Worm (Caenorhabditis elegans) whole organism, L1 larva: Measurements from ENCODE around the gene K03A11.1.
A peak's percentile ranks its signal among the peaks of the same experiment; 100 is the strongest.

Experiments used
- C04F5.9 ChIP-seq: sonication (generic microtip); optimal IDR thresholded peaks from 2 replicates; lab custom pipeline; 2016; ENCODE audit warnings: missing genetic modification characterization, missing compliant biosample characterization
- C16A3.4 ChIP-seq: fragments of 150-350 bp; optimal IDR thresholded peaks from 2 replicates; lab custom pipeline; 2014; ENCODE audit warnings: missing biosample characterization, missing genetic modification characterization
- aha-1 ChIP-seq: fragments of 150-350 bp; optimal IDR thresholded peaks from 2 replicates; lab custom pipeline; 2014; ENCODE audit warnings: missing biosample characterization, missing genetic modification characterization
- aly-2 ChIP-seq: fragments of 150-350 bp; optimal IDR thresholded peaks from 2 replicates; lab custom pipeline; 2014; ENCODE audit warnings: missing biosample characterization, missing genetic modification characterization
- ama-1 ChIP-seq: fragments of 150-350 bp; optimal IDR thresholded peaks from 2 replicates; lab custom pipeline; 2014
- blmp-1 ChIP-seq: fragments of 150-350 bp; optimal IDR thresholded peaks from 2 replicates; lab custom pipeline; 2014; ENCODE audit warnings: missing biosample characterization, missing genetic modification characterization
- ceh-82 ChIP-seq, 3 experiments: fragments of 150-350 bp in 1 of 3; sonication (generic microtip) in 2 of 3; optimal IDR thresholded peaks; 2 replicates each; lab custom pipeline; 2014 to 2017; ENCODE audit warnings: missing biosample characterization in 3 of 3, missing genetic modification characterization in 3 of 3
- ceh-88 ChIP-seq: fragments of 200-800 bp; sonication (Bioruptor generic); IDR thresholded peaks from 2 replicates; pipeline ENCODE4 v1.3.6; 2022; ENCODE audit warnings: missing genetic modification characterization, missing compliant biosample characterization
- ceh-90 ChIP-seq: sonication (generic microtip); optimal IDR thresholded peaks from 2 replicates; lab custom pipeline; 2016; ENCODE audit warnings: missing genetic modification characterization, missing compliant biosample characterization
- ces-1 ChIP-seq: fragments of 150-350 bp; optimal IDR thresholded peaks from 2 replicates; lab custom pipeline; 2014; ENCODE audit warnings: missing biosample characterization, missing genetic modification reagents, missing genetic modification characterization
- dsc-1 ChIP-seq: sonication (generic microtip); optimal IDR thresholded peaks from 2 replicates; lab custom pipeline; 2016; ENCODE audit warnings: mild to moderate bottlenecking, missing genetic modification characterization, missing compliant biosample characterization
- egl-27 ChIP-seq, 2 experiments: fragments of 150-350 bp in 1 of 2; sonication (generic microtip); optimal IDR thresholded peaks; 3 replicates each; lab custom pipeline; 2017 to 2018; ENCODE audit warnings: missing biosample characterization in 2 of 2, missing genetic modification characterization in 2 of 2, missing genetic modification reagents in 2 of 2
- elt-3 ChIP-seq, 6 experiments: fragments of 150-350 bp in 1 of 6; sonication (generic microtip); optimal IDR thresholded peaks; 2 replicates each; lab custom pipeline; 2017 to 2018; ENCODE audit warnings: missing biosample characterization in 6 of 6, missing genetic modification characterization in 6 of 6, inconsistent platforms in 1 of 6
- fkh-4 ChIP-seq: sonication (generic microtip); optimal IDR thresholded peaks from 2 replicates; lab custom pipeline; 2016; ENCODE audit warnings: missing compliant biosample characterization, missing genetic modification characterization, borderline replicate concordance
- grh-1 ChIP-seq: fragments of 200-800 bp; sonication (Bioruptor generic); IDR thresholded peaks from 2 replicates; pipeline ENCODE4 v1.3.6; 2022; ENCODE audit warnings: missing genetic modification reagents, missing genetic modification characterization, missing compliant biosample characterization
- hlh-4 ChIP-seq: sonication (generic microtip); optimal IDR thresholded peaks from 2 replicates; lab custom pipeline; 2016; ENCODE audit warnings: mild to moderate bottlenecking, missing genetic modification characterization, missing compliant biosample characterization
- jun-1 ChIP-seq: fragments of 150-350 bp; optimal IDR thresholded peaks from 2 replicates; lab custom pipeline; 2014; ENCODE audit warnings: missing biosample characterization, missing genetic modification reagents, missing genetic modification characterization
- lin-13 ChIP-seq: fragments of 150-350 bp; optimal IDR thresholded peaks from 2 replicates; lab custom pipeline; 2014; ENCODE audit warnings: missing biosample characterization, missing genetic modification reagents, missing genetic modification characterization
- lin-14 ChIP-seq: fragments of 200-800 bp; sonication (Bioruptor generic); optimal IDR thresholded peaks from 2 replicates; lab custom pipeline; 2018; ENCODE audit warnings: mild to moderate bottlenecking, missing genetic modification characterization, moderate library complexity, missing compliant biosample characterization
- lin-15B ChIP-seq: fragments of 150-350 bp; sonication (generic microtip); optimal IDR thresholded peaks from 3 replicates; lab custom pipeline; 2014; ENCODE audit warnings: missing biosample characterization, missing genetic modification characterization
- lin-35 ChIP-seq, 2 experiments: fragments of 150-350 bp; optimal IDR thresholded peaks; 2 replicates each; lab custom pipeline; 2014; ENCODE audit warnings: missing biosample characterization in 2 of 2, missing genetic modification characterization in 2 of 2, missing genetic modification reagents in 2 of 2
- lsy-2 ChIP-seq, 2 experiments: fragments of 150-350 bp; optimal IDR thresholded peaks; 2 replicates each; lab custom pipeline; 2014; ENCODE audit warnings: missing biosample characterization in 2 of 2, missing genetic modification characterization in 2 of 2
- mab-9 ChIP-seq: fragments of 200-800 bp; sonication (Bioruptor generic); IDR thresholded peaks from 2 replicates; pipeline ENCODE4 v1.3.6; 2022; ENCODE audit warnings: missing genetic modification reagents, missing genetic modification characterization, missing compliant biosample characterization
- mdl-1 ChIP-seq, 2 experiments: fragments of 150-350 bp; optimal IDR thresholded peaks; 2 replicates each; lab custom pipeline; 2014 to 2017; ENCODE audit warnings: missing biosample characterization in 2 of 2, missing genetic modification characterization in 2 of 2, inconsistent platforms in 1 of 2
- mef-2 ChIP-seq: fragments of 150-350 bp; optimal IDR thresholded peaks from 2 replicates; lab custom pipeline; 2014; ENCODE audit warnings: missing biosample characterization, missing genetic modification characterization
- mep-1 ChIP-seq: fragments of 150-350 bp; optimal IDR thresholded peaks from 2 replicates; lab custom pipeline; 2014; ENCODE audit warnings: missing biosample characterization, missing genetic modification characterization
- nhr-12 ChIP-seq: sonication (generic microtip); optimal IDR thresholded peaks from 2 replicates; lab custom pipeline; 2017; ENCODE audit warnings: missing biosample characterization, missing genetic modification characterization
- nhr-19 ChIP-seq: fragments of 200-800 bp; sonication (Bioruptor generic); conservative IDR thresholded peaks from 2 replicates; pipeline ENCODE4 v1.3.6; 2022; ENCODE audit warnings: missing genetic modification characterization, missing compliant biosample characterization
- nhr-20 ChIP-seq: sonication (generic microtip); optimal IDR thresholded peaks from 2 replicates; lab custom pipeline; 2016; ENCODE audit warnings: mild to moderate bottlenecking, missing genetic modification characterization, missing compliant biosample characterization
- nhr-28 ChIP-seq: fragments of 150-350 bp; optimal IDR thresholded peaks from 2 replicates; lab custom pipeline; 2014; ENCODE audit warnings: missing biosample characterization, missing genetic modification characterization
- nhr-71 ChIP-seq: sonication (generic microtip); optimal IDR thresholded peaks from 2 replicates; lab custom pipeline; 2016; ENCODE audit warnings: mild to moderate bottlenecking, missing genetic modification characterization, moderate library complexity, missing compliant biosample characterization
- nhr-85 ChIP-seq: sonication (generic microtip); peaks from one replicate; lab custom pipeline; 2016; ENCODE audit warnings: missing genetic modification characterization, inconsistent platforms, missing compliant biosample characterization
- nhr-90 ChIP-seq: sonication (generic microtip); optimal IDR thresholded peaks from 2 replicates; lab custom pipeline; 2016; ENCODE audit warnings: mild to moderate bottlenecking, missing genetic modification characterization, missing compliant biosample characterization; ENCODE audit not compliant: poor library complexity
- pqm-1 ChIP-seq: sonication (generic microtip); optimal IDR thresholded peaks from 3 replicates; lab custom pipeline; 2017; ENCODE audit warnings: missing biosample characterization, missing genetic modification characterization
- skn-1 ChIP-seq: fragments of 150-350 bp; optimal IDR thresholded peaks from 2 replicates; lab custom pipeline; 2014; ENCODE audit warnings: missing biosample characterization, missing genetic modification characterization
- snpc-4 ChIP-seq: fragments of 150-350 bp; optimal IDR thresholded peaks from 2 replicates; lab custom pipeline; 2014; ENCODE audit warnings: missing biosample characterization, missing genetic modification characterization
- snu-23 ChIP-seq: sonication (generic microtip); optimal IDR thresholded peaks from 2 replicates; lab custom pipeline; 2016; ENCODE audit warnings: missing genetic modification characterization, missing compliant biosample characterization
- swsn-7 ChIP-seq: sonication (generic microtip); optimal IDR thresholded peaks from 2 replicates; lab custom pipeline; 2016; ENCODE audit warnings: missing genetic modification characterization, missing compliant biosample characterization
- tlp-1 ChIP-seq: fragments of 150-350 bp; optimal IDR thresholded peaks from 2 replicates; lab custom pipeline; 2014; ENCODE audit warnings: missing biosample characterization, missing genetic modification characterization
- unc-130 ChIP-seq: fragments of 150-350 bp; optimal IDR thresholded peaks from 2 replicates; lab custom pipeline; 2017; ENCODE audit warnings: missing biosample characterization, missing genetic modification characterization, inconsistent platforms
- unc-62 ChIP-seq: fragments of 150-350 bp; optimal IDR thresholded peaks from 2 replicates; lab custom pipeline; 2014; ENCODE audit warnings: missing biosample characterization, missing genetic modification reagents, missing genetic modification characterization
- vab-15 ChIP-seq: sonication (generic microtip); optimal IDR thresholded peaks from 2 replicates; lab custom pipeline; 2017; ENCODE audit warnings: missing genotype, mild to moderate bottlenecking, missing genetic modification characterization, missing compliant biosample characterization

Gene K03A11.1

DNA sequence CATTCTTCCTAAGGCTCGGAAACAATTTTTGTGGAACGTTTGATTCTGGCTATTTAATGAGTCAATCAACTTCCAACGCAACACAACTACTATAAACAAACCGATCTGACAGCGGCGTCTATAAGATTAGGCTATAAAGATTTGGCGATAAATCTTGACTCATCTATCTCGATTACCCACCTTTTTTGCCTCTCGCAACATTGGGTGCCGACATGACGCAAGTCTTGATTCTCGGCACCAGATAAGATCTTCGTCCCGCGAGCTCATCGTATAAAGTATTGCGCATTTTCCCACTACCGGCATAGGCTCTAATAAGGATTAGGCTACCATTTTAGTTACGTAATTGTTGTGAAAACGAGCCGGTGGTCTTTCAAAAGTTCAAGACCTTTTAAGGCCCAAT, 39.6 kb upstream of the K03A11.1 start:
- TF ChIP-seq dsc-1, result no peak
- TF ChIP-seq nhr-85, result peak; percentile 77
- peak; percentile 12 for TF ChIP-seq lin-14
- TF ChIP-seq snpc-4 (tag; lab: Kevin White, UChicago), result no peak
- TF ChIP-seq, all 84 proteins: peak for 2

DNA sequence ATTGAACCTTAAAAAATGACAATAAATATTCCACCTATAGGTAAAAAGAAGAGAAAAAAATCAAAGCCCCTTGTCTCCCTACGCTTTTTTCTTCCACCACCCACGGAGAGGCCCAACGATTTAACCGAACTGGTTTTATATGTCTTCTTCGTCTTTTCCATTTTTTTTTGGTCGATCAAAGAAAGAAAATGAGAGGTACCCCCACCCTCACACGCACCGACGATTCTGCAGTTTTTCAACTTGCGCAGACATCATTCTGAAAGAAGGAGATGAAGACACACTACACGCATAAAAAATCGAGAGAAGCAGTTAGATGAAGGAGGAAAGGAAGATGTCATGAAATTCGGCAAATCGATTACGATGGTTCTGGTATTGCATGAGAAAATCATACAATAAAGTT, 37.2 kb upstream of the K03A11.1 start:
- TF ChIP-seq mdl-1 (tag; optimal IDR thresholded peaks at IDR 0.05; lab: Kevin White, UChicago) (no peak), ces-1 (no peak), lsy-2 (tag; optimal IDR thresholded peaks at IDR 0.05; lab: Kevin White, UChicago) (peak in 1 of 2 experiments; percentile 21), lin-15B (no peak), ceh-88 (no peak), vab-15 (no peak), nhr-71 (tag; lab: Kevin White, UChicago) (peak; percentile 25), fkh-4 (tag; lab: Kevin White, UChicago) (no peak), nhr-20 (tag; lab: Kevin White, UChicago) (peak; percentile 49), tlp-1 (tag; lab: Kevin White, UChicago) (no peak), mep-1 (tag; lab: Kevin White, UChicago) (peak; percentile 41), aha-1 (no peak), ama-1 (lab: Kevin White, UChicago) (no peak), nhr-90 (tag; lab: Kevin White, UChicago) (peak; percentile 25), nhr-28 (tag; lab: Kevin White, UChicago) (no peak), jun-1 (tag; lab: Kevin White, UChicago) (no peak), swsn-7 (tag; lab: Kevin White, UChicago) (no peak), skn-1 (tag; lab: Kevin White, UChicago) (no peak), mab-9 (GFP tag; lab: Robert Waterston, UW) (no peak), nhr-85 (peak; percentile 86), ceh-90 (tag; lab: Kevin White, UChicago) (no peak), lin-35 (GFP tag; optimal IDR thresholded peaks at IDR 0.05; lab: Kevin White, UChicago) (peak in 1 of 2 experiments; percentile 20), snu-23 (GFP tag; lab: Kevin White, UChicago) (peak; percentile 57), egl-27 (tag; optimal IDR thresholded peaks at IDR 0.05; lab: Kevin White, UChicago) (no peak), C16A3.4 (tag; lab: Kevin White, UChicago) (no peak), lin-13 (no peak), grh-1 (GFP tag; lab: Robert Waterston, UW) (peak; percentile 58), elt-3 (tag; optimal IDR thresholded peaks at IDR 0.05; lab: Kevin White, UChicago) (peak in 2 of 6 experiments; percentile 8 to 67), hlh-4 (tag; lab: Kevin White, UChicago) (no peak), mef-2 (tag; lab: Kevin White, UChicago) (no peak), nhr-19 (GFP tag; lab: Robert Waterston, UW) (0 out of 2 replicates have a peak, but pooled peaks have one; percentile 11), pqm-1 (tag; lab: Kevin White, UChicago) (no peak), unc-130 (no peak), ceh-82 (tag; optimal IDR thresholded peaks at IDR 0.05; lab: Kevin White, UChicago) (no peak), blmp-1 (tag; lab: Kevin White, UChicago) (peak; percentile 75), nhr-12 (tag; lab: Kevin White, UChicago) (no peak), unc-62 (GFP tag; lab: Kevin White, UChicago) (no peak), lin-14 (peak; percentile 63)

DNA sequence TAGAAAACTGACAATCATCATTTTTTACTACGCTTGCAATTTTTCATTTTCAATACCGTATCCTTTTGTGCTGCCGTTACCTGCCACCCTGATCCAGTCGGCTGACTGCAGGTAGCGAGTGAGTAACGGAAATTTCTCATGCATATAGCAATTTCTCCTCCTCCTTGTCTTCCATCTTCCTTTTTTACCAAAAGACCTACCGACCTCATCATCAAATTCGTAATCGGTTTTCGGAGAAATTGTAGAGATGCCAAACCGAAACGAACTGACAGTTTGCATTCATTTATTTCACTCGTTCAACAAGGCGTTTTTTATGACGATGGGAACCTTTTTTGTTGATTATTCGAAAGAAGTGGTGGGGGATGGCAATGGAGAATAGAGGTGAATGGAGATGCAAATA, 35.2 kb upstream of the K03A11.1 start:
- TF ChIP-seq aly-2 (tag; lab: Kevin White, UChicago) (no peak), nhr-85 (peak; percentile 72), lin-14 (peak; percentile 14), C04F5.9 (tag; lab: Kevin White, UChicago) (no peak), mep-1 (tag; lab: Kevin White, UChicago) (peak; percentile 12), blmp-1 (tag; lab: Kevin White, UChicago) (peak; percentile 37)
